Worm (Caenorhabditis elegans) whole organism, midembryonic: ENCODE measurements around the gene R07B1.5.

ENCODE experiments used
- T22C8.4 ChIP-seq: fragments of 200-800 bp; sonication (Bioruptor generic); IDR thresholded peaks from 2 replicates; pipeline ENCODE4 v1.3.6; 2022; ENCODE audit warnings: missing genetic modification characterization, missing compliant biosample characterization
- cog-1 ChIP-seq: sonication (generic microtip); optimal IDR thresholded peaks from 2 replicates; lab custom pipeline; 2016; ENCODE audit warnings: missing genetic modification characterization, missing compliant biosample characterization
- flt-1 ChIP-seq: fragments of 200-800 bp; sonication (Bioruptor generic); IDR thresholded peaks from 2 replicates; pipeline ENCODE4 v1.3.6; 2022; ENCODE audit warnings: missing genetic modification characterization, missing compliant biosample characterization
- klf-2 ChIP-seq: fragments of 200-800 bp; sonication (Bioruptor generic); conservative IDR thresholded peaks from 2 replicates; pipeline ENCODE4 v1.3.6; 2022; ENCODE audit warnings: missing genetic modification reagents, missing genetic modification characterization, missing compliant biosample characterization
- ref-1 ChIP-seq: fragments of 200-800 bp; sonication (Bioruptor generic); conservative IDR thresholded peaks from 2 replicates; pipeline ENCODE4 v1.3.6; 2022; ENCODE audit warnings: missing genetic modification reagents, missing genetic modification characterization, missing compliant biosample characterization
- tab-1 ChIP-seq: fragments of 200-800 bp; sonication (Bioruptor generic); IDR thresholded peaks from 2 replicates; pipeline ENCODE4 v1.3.6; 2022; ENCODE audit warnings: missing genetic modification characterization, missing compliant biosample characterization
- ztf-23 ChIP-seq: fragments of 200-800 bp; sonication (Bioruptor generic); IDR thresholded peaks from 2 replicates; pipeline ENCODE4 v1.3.6; 2022; ENCODE audit warnings: missing genetic modification reagents, missing genetic modification characterization, missing compliant biosample characterization
- ztf-29 ChIP-seq: fragments of 200-800 bp; sonication (Bioruptor generic); IDR thresholded peaks from 2 replicates; pipeline ENCODE4 v1.3.6; 2022; ENCODE audit warnings: missing genetic modification reagents, missing genetic modification characterization, missing compliant biosample characterization

DNA sequence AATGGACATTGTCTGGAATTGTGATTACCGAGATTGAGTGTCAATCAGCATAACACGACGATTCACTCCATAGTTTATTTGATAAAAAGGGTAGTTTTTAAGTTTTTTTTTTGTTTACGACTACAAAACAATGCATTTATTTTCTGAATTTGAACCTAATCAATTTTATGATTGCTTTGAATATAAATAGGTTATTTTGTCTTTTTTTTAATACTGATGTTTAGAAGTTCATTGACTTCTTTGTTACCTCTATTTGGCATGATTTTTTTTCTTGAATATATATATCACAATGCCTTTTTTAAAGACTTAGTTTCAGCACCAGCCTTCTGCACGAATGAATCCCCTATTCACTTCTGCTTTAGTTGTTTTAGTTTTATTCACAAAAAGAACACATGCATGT is 6.1 kb downstream of the R07B1.5 start, which contains the start of gene R07B1.13:
- TF ChIP-seq klf-2 (GFP tag; lab: Robert Waterston, UW) (no peak), tab-1 (GFP tag; lab: Robert Waterston, UW) (no peak), ztf-23 (GFP tag; lab: Robert Waterston, UW) (no peak), flt-1 (GFP tag; lab: Robert Waterston, UW) (no peak), ref-1 (GFP tag; lab: Robert Waterston, UW) (no peak), T22C8.4 (no peak), ztf-29 (GFP tag; lab: Robert Waterston, UW) (no peak), cog-1 (no peak)
